Fruit fly (Drosophila melanogaster) whole organism, embryonic: ENCODE data around the gene CG3603.

Source experiments
- CG14860 ChIP-seq: fragments of 200-800 bp; sonication (Bioruptor generic); IDR thresholded peaks from 3 replicates; pipeline ENCODE4 v1.3.6; 2022; ENCODE audit warnings: missing biosample characterization, missing genetic modification characterization; ENCODE audit not compliant: partially characterized antibody
- CG1792 ChIP-seq: fragments of 200-800 bp; sonication (Bioruptor generic); optimal IDR thresholded peaks from 2 replicates; lab custom pipeline; 2016; ENCODE audit warnings: missing biosample characterization, missing genetic modification characterization
- Dad ChIP-seq: fragments of 200-800 bp; sonication (Bioruptor generic); optimal IDR thresholded peaks from 3 replicates; lab custom pipeline; 2016; ENCODE audit warnings: missing biosample characterization, missing genetic modification characterization
- Lhr ChIP-seq: fragments of 200-800 bp; sonication (Bioruptor generic); optimal IDR thresholded peaks from 3 replicates; lab custom pipeline; 2017; ENCODE audit warnings: mild to moderate bottlenecking, missing biosample characterization, missing genetic modification reagents, missing genetic modification characterization
- da ChIP-seq: fragments of 200-800 bp; sonication (Bioruptor generic); optimal IDR thresholded peaks from 2 replicates; lab custom pipeline; 2016; ENCODE audit warnings: missing biosample characterization, missing genetic modification characterization
- dpn ChIP-seq, 2 experiments: fragments of 200-800 bp; sonication (Bioruptor generic); optimal IDR thresholded peaks; 3 replicates each; lab custom pipeline; 2016; ENCODE audit warnings: missing biosample characterization in 2 of 2, missing genetic modification characterization in 2 of 2
- nau ChIP-seq: fragments of 200-800 bp; sonication (Bioruptor generic); optimal IDR thresholded peaks from 3 replicates; lab custom pipeline; 2017; ENCODE audit warnings: missing biosample characterization, mild to moderate bottlenecking, missing genetic modification characterization, missing genetic modification reagents

Gene CG3603

DNA sequence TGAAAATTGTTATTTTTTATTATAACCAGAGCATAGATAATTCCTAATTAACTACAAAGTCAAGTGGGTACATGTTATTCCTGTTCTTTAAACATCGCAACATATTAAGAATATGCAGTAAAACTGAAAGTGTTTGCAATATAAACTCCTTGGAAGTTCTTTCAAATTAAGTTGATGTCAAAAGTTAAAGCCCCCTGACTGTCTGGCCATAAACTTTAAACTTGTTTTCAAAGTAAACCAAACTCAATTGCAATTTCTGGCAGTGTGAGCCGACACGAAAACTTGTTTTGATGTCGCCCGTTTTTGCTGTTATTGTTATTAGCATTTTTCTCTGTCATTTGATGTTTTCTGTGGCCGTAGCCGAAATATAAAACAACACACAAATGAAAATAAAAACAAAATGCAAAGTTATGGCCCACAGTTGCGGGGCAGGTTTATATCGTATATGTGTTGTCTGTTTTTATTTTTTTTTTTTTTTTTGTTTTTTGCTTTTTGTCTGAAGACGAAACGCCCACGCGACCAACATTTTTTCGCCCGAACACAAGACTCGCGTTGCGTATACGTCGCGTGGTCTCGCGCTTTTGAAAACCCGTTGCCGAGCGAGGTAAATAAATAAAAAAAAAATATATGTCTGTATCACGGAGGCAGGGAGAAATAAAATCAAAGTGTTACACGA lies 45.4 kb downstream of the CG3603 start (continued):
- TF ChIP-seq CG14860 (GFP tag; lab: Robert Waterston, UW) (no peak), nau (GFP tag; lab: Kevin White, UChicago) (peak; percentile 3), da (GFP tag; lab: Kevin White, UChicago) (no peak), dpn (GFP tag; optimal IDR thresholded peaks at IDR 0.05; lab: Kevin White, UChicago) (no peak), Dad (GFP tag; lab: Kevin White, UChicago) (no peak), Lhr (no peak), CG1792 (GFP tag; lab: Kevin White, UChicago) (no peak)
